Fruit fly (Drosophila melanogaster) whole organism, pupa: ENCODE data around the gene CG1143.

ENCODE experiments used
- CG10348 ChIP-seq: fragments of 200-800 bp; sonication (Bioruptor generic); IDR thresholded peaks from 2 replicates; pipeline ENCODE4 v1.3.6; 2022; ENCODE audit warnings: missing biosample characterization, missing genetic modification characterization
- CG12605 ChIP-seq: fragments of 200-800 bp; sonication (Bioruptor generic); IDR thresholded peaks from 2 replicates; pipeline ENCODE4 v1.3.6; 2022; ENCODE audit warnings: missing biosample characterization, missing genetic modification characterization
- CG13204 ChIP-seq: fragments of 200-800 bp; sonication (Bioruptor generic); optimal IDR thresholded peaks from 2 replicates; lab custom pipeline; 2018; ENCODE audit warnings: missing biosample characterization, mild to moderate bottlenecking, missing genetic modification characterization, moderate library complexity
- CG14655 ChIP-seq: fragments of 200-800 bp; sonication (Bioruptor generic); optimal IDR thresholded peaks from 3 replicates; lab custom pipeline; 2017; ENCODE audit warnings: mild to moderate bottlenecking, missing biosample characterization, missing genetic modification reagents, missing genetic modification characterization
- CG15710 ChIP-seq: fragments of 200-800 bp; sonication (Bioruptor generic); optimal IDR thresholded peaks from 2 replicates; lab custom pipeline; 2018; ENCODE audit warnings: missing biosample characterization, mild to moderate bottlenecking, missing genetic modification characterization, moderate library complexity
- CG17806 ChIP-seq: fragments of 200-800 bp; sonication (Bioruptor generic); optimal IDR thresholded peaks from 2 replicates; lab custom pipeline; 2018; ENCODE audit warnings: missing biosample characterization, mild to moderate bottlenecking, missing genetic modification characterization, moderate library complexity
- CG32121 ChIP-seq: fragments of 200-800 bp; sonication (Bioruptor generic); IDR thresholded peaks from 2 replicates; pipeline ENCODE4 v1.3.6; 2022; ENCODE audit warnings: missing biosample characterization, missing genetic modification characterization
- CG34367 ChIP-seq: fragments of 200-800 bp; sonication (Bioruptor generic); optimal IDR thresholded peaks from 2 replicates; lab custom pipeline; 2018; ENCODE audit warnings: missing biosample characterization, mild to moderate bottlenecking, missing genetic modification characterization
- CG4496 ChIP-seq: fragments of 200-800 bp; sonication (Bioruptor generic); IDR thresholded peaks from 3 replicates; pipeline ENCODE4 v1.3.6; 2022; ENCODE audit warnings: missing biosample characterization, missing genetic modification characterization
- CG8159 ChIP-seq: fragments of 200-800 bp; sonication (Bioruptor generic); optimal IDR thresholded peaks from 3 replicates; lab custom pipeline; 2018; ENCODE audit warnings: missing biosample characterization, mild to moderate bottlenecking, missing genetic modification characterization, moderate library complexity
- CG8301 ChIP-seq: fragments of 200-800 bp; sonication (Bioruptor generic); optimal IDR thresholded peaks from 2 replicates; lab custom pipeline; 2018; ENCODE audit warnings: missing biosample characterization, mild to moderate bottlenecking, missing genetic modification characterization
- CG9948 ChIP-seq: fragments of 200-800 bp; sonication (Bioruptor generic); optimal IDR thresholded peaks from 2 replicates; lab custom pipeline; 2018; ENCODE audit warnings: missing biosample characterization, mild to moderate bottlenecking, missing genetic modification characterization, moderate library complexity
- D1 ChIP-seq: fragments of 200-800 bp; sonication (Bioruptor generic); optimal IDR thresholded peaks from 2 replicates; lab custom pipeline; 2018; ENCODE audit warnings: missing biosample characterization, mild to moderate bottlenecking, missing genetic modification characterization, moderate library complexity
- EcR ChIP-seq: fragments of 200-800 bp; sonication (Bioruptor generic); optimal IDR thresholded peaks from 3 replicates; lab custom pipeline; 2019; ENCODE audit warnings: missing biosample characterization, missing genetic modification characterization, mild to moderate bottlenecking, moderate library complexity, missing genetic modification reagents
- Ets98B ChIP-seq: fragments of 200-800 bp; sonication (Bioruptor generic); IDR thresholded peaks from 2 replicates; pipeline ENCODE4 v1.3.6; 2022; ENCODE audit warnings: missing biosample characterization, missing genetic modification characterization
- Pif1A ChIP-seq: fragments of 200-800 bp; sonication (Bioruptor generic); optimal IDR thresholded peaks from 3 replicates; lab custom pipeline; 2016; ENCODE audit warnings: missing biosample characterization, missing genetic modification characterization
- Pif1B ChIP-seq: fragments of 200-800 bp; sonication (Bioruptor generic); optimal IDR thresholded peaks from 3 replicates; lab custom pipeline; 2016; ENCODE audit warnings: missing biosample characterization, missing genetic modification characterization
- Snoo ChIP-seq: fragments of 200-800 bp; sonication (Bioruptor generic); optimal IDR thresholded peaks from 3 replicates; lab custom pipeline; 2017; ENCODE audit warnings: missing biosample characterization, mild to moderate bottlenecking, missing genetic modification characterization, inconsistent platforms
- fd96Ca ChIP-seq: fragments of 200-800 bp; sonication (Bioruptor generic); IDR thresholded peaks from 3 replicates; pipeline ENCODE4 v1.3.6; 2022; ENCODE audit warnings: missing biosample characterization, missing genetic modification characterization
- gl ChIP-seq: fragments of 200-800 bp; sonication (Bioruptor generic); optimal IDR thresholded peaks from 2 replicates; lab custom pipeline; 2018; ENCODE audit warnings: missing biosample characterization, mild to moderate bottlenecking, missing genetic modification characterization
- rn ChIP-seq: fragments of 200-800 bp; sonication (Bioruptor generic); IDR thresholded peaks from 2 replicates; pipeline ENCODE4 v1.3.6; 2022; ENCODE audit warnings: missing biosample characterization, missing genetic modification characterization

Gene CG1143

dm6 chr3L:2634929-2635799 is 10.0 kb upstream of the CG1143 start:
- peak; percentile 86 for TF ChIP-seq Snoo (tag; lab: Kevin White, UChicago)
- TF ChIP-seq CG34367 (tag; lab: Kevin White, UChicago) = peak; percentile 49
- no peak for TF ChIP-seq CG14655
- peak; percentile 60 for TF ChIP-seq CG8159 (tag; lab: Kevin White, UChicago)
- peak; percentile 45 for TF ChIP-seq CG32121 (GFP tag; lab: Robert Waterston, UW)
- TF ChIP-seq CG15710 (tag; lab: Kevin White, UChicago) = peak; percentile 49
- peak; percentile 44 for TF ChIP-seq Pif1B
- TF ChIP-seq CG10348 (GFP tag; lab: Robert Waterston, UW) = no peak
- TF ChIP-seq gl (tag; lab: Kevin White, UChicago) = peak; percentile 45
- TF ChIP-seq rn = 0 out of 2 replicates have a peak, but pooled peaks have one; percentile 14
- TF ChIP-seq CG17806 (tag; lab: Kevin White, UChicago) = peak; percentile 12
- no peak for TF ChIP-seq CG8301 (tag; lab: Kevin White, UChicago)
- TF ChIP-seq CG13204 = peak; percentile 62
- TF ChIP-seq CG12605 = peak; percentile 21; the same call in 1 of the 2 replicates
- TF ChIP-seq Ets98B (GFP tag; lab: Robert Waterston, UW) = peak; percentile 71
- TF ChIP-seq Pif1A (GFP tag; lab: Kevin White, UChicago) = peak; percentile 68
- no peak for TF ChIP-seq EcR
- peak; percentile 83 for TF ChIP-seq CG4496 (GFP tag; lab: Robert Waterston, UW)
- no peak for TF ChIP-seq CG9948
- TF ChIP-seq fd96Ca (GFP tag; lab: Robert Waterston, UW) = peak; percentile 61; the same call in 2 of the 3 replicates
- no peak for TF ChIP-seq D1 (tag; lab: Kevin White, UChicago)

dm6 chr3L:2636023-2636968 is 8.9 kb upstream of the CG1143 start:
- TF ChIP-seq CG14655 (no peak), CG15710 (tag; lab: Kevin White, UChicago) (peak; percentile 27), EcR (no peak), CG13204 (peak; percentile 29), CG10348 (GFP tag; lab: Robert Waterston, UW) (no peak), CG4496 (GFP tag; lab: Robert Waterston, UW) (peak; percentile 58; the same call in 1 of the 3 replicates), Pif1B (peak; percentile 55), CG32121 (GFP tag; lab: Robert Waterston, UW) (peak; percentile 62), CG12605 (peak; percentile 55), CG17806 (tag; lab: Kevin White, UChicago) (peak; percentile 65), CG8159 (tag; lab: Kevin White, UChicago) (peak; percentile 53), fd96Ca (GFP tag; lab: Robert Waterston, UW) (no peak; the same call in 2 of the 3 replicates), Pif1A (GFP tag; lab: Kevin White, UChicago) (no peak), D1 (tag; lab: Kevin White, UChicago) (no peak), rn (no peak), CG9948 (peak; percentile 27), CG34367 (tag; lab: Kevin White, UChicago) (no peak), gl (tag; lab: Kevin White, UChicago) (no peak), Ets98B (GFP tag; lab: Robert Waterston, UW) (peak; percentile 76; the same call in 1 of the 2 replicates), CG8301 (tag; lab: Kevin White, UChicago) (no peak), Snoo (tag; lab: Kevin White, UChicago) (no peak)

DNA sequence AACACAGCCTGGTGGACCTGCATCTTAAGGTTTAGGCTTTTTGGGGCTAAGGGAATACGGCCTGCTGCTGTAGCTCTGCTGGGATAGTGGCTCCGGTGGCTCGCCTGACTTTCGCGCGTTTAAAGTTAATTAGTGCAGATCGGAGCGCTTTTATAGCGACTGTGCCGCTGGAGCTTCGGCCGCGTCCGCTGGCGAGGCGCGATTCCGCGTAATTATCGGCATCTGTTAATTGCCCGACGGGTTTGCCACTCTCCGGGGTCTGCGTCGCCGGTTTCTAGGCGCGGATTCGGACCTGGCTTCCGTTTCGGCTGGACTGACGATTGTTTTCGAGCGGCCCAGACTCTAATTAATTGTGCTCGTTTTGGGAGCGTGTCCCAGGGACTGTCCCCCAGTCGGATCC is 1.8 kb upstream of the CG1143 start, which contains the start of gene CG14949:
Gene CG14949 (minus strand): TSS at position 101 of the 400 bp plus-strand sequence.
- TF ChIP-seq Snoo (tag; lab: Kevin White, UChicago) (no peak), Pif1B (no peak), CG9948 (no peak), CG17806 (tag; lab: Kevin White, UChicago) (no peak), CG32121 (GFP tag; lab: Robert Waterston, UW) (no peak), CG8301 (tag; lab: Kevin White, UChicago) (no peak), CG4496 (GFP tag; lab: Robert Waterston, UW) (no peak), CG14655 (no peak), D1 (tag; lab: Kevin White, UChicago) (no peak)

DNA sequence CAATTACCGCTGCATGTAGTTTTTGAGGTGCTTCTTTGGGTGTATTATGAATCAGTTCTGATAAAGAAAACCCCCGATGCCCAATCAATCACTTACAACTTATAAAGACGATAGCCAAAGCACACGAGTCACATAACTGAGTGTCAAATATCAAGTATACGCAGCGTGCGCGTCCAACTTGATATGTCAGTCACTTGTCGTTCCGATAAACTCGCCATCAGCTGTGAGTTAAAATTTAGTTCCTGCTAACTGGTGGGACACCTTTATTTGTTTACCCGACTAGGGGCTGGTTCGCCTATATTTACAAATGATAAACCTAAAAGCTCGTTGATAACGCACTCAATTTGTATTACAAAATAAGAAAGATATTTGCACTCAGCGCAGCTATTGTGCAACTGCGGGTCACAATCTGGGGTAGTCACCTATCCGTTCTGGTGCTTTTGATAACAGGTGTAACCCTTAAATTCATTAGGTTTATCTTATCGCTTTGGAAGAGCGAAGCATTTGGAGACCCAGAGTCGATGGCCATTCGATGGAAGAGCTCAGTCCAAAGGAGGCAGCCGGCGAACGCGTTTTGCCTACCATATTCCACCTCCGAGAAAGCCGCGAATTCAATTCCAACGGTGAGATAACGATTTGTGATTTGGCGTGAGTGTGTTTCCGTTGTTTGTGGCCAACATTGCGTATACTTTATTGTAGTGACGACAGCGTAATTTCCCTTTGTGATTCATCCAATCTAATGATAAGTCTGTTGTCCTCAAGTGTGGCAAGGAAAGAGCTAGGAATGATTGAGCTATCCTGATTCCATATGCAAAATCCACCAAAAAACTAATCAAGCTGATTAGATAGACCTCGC is 2.6 kb downstream of the CG1143 start, which contains the start of gene CG1246:
Gene CG1246 (plus strand): TSS at position 526 of the 856 bp plus-strand sequence.
- TF ChIP-seq CG32121 (GFP tag; lab: Robert Waterston, UW) (no peak), EcR (no peak), CG9948 (no peak), Pif1B (no peak), CG15710 (tag; lab: Kevin White, UChicago) (no peak), Ets98B (GFP tag; lab: Robert Waterston, UW) (no peak), CG10348 (GFP tag; lab: Robert Waterston, UW) (no peak)
